Worm (Caenorhabditis elegans) whole organism, L4 larva: ENCODE results near the gene wrt-4.

ENCODE experiments used
- D1046.2 ChIP-seq: fragments of 200-800 bp; sonication (Bioruptor generic); IDR thresholded peaks from 2 replicates; pipeline ENCODE4 v1.3.6; 2022; ENCODE audit warnings: missing genetic modification characterization, missing compliant biosample characterization
- F37D6.2 ChIP-seq: sonication (generic microtip); optimal IDR thresholded peaks from 2 replicates; lab custom pipeline; 2016; ENCODE audit warnings: mild to moderate bottlenecking, missing genetic modification characterization, missing compliant biosample characterization
- F44E2.7 ChIP-seq: fragments of 200-800 bp; sonication (Bioruptor generic); IDR thresholded peaks from 2 replicates; pipeline ENCODE4 v2.1.2; 2022; ENCODE audit warnings: missing genetic modification characterization, missing compliant biosample characterization
- F49E8.2 ChIP-seq: sonication (generic microtip); optimal IDR thresholded peaks from 2 replicates; lab custom pipeline; 2016; ENCODE audit warnings: missing compliant biosample characterization, mild to moderate bottlenecking, missing genetic modification characterization, borderline replicate concordance
- R02D3.7 ChIP-seq: fragments of 150-350 bp; sonication (generic microtip); optimal IDR thresholded peaks from 3 replicates; lab custom pipeline; 2014; ENCODE audit warnings: missing biosample characterization, missing genetic modification characterization
- Y48G9A.11 ChIP-seq: fragments of 200-800 bp; sonication (Bioruptor generic); IDR thresholded peaks from 2 replicates; pipeline ENCODE4 v1.3.6; 2022; ENCODE audit warnings: missing genetic modification reagents, missing genetic modification characterization, missing compliant biosample characterization
- Y75B8A.6 ChIP-seq: fragments of 200-800 bp; sonication (Bioruptor generic); IDR thresholded peaks from 2 replicates; pipeline ENCODE4 v1.3.6; 2022; ENCODE audit warnings: missing genetic modification reagents, missing genetic modification characterization, missing compliant biosample characterization
- aly-2 ChIP-seq: sonication (generic microtip); optimal IDR thresholded peaks from 2 replicates; lab custom pipeline; 2018; ENCODE audit warnings: missing biosample characterization, missing genetic modification characterization
- ama-1 ChIP-seq: fragments of 150-350 bp; optimal IDR thresholded peaks from 2 replicates; lab custom pipeline; 2014; ENCODE audit warnings: inconsistent platforms, mixed read lengths
- attf-4 ChIP-seq: sonication (generic microtip); optimal IDR thresholded peaks from 3 replicates; lab custom pipeline; 2017; ENCODE audit warnings: missing biosample characterization, missing genetic modification characterization
- ceh-44 ChIP-seq: fragments of 200-800 bp; sonication (Bioruptor generic); IDR thresholded peaks from 2 replicates; pipeline ENCODE4 v1.3.6; 2022; ENCODE audit warnings: missing genetic modification reagents, missing genetic modification characterization, missing compliant biosample characterization
- ces-1 ChIP-seq: fragments of 150-350 bp; sonication (generic microtip); optimal IDR thresholded peaks from 4 replicates; lab custom pipeline; 2014; ENCODE audit warnings: missing biosample characterization, missing genetic modification reagents, missing genetic modification characterization
- dmd-6 ChIP-seq: fragments of 200-800 bp; sonication (Bioruptor generic); IDR thresholded peaks from 2 replicates; pipeline ENCODE4 v1.3.6; 2022; ENCODE audit warnings: missing genetic modification reagents, missing genetic modification characterization, missing compliant biosample characterization
- dmd-8 ChIP-seq: fragments of 200-800 bp; sonication (Bioruptor generic); IDR thresholded peaks from 2 replicates; pipeline ENCODE4 v1.3.6; 2022; ENCODE audit warnings: missing genetic modification characterization, missing compliant biosample characterization
- dmd-9 ChIP-seq: fragments of 200-800 bp; sonication (Bioruptor generic); IDR thresholded peaks from 2 replicates; pipeline ENCODE4 v1.3.6; 2022; ENCODE audit warnings: missing genetic modification reagents, missing genetic modification characterization, missing compliant biosample characterization
- duxl-1 ChIP-seq: sonication (generic microtip); optimal IDR thresholded peaks from 2 replicates; lab custom pipeline; 2016; ENCODE audit warnings: mild to moderate bottlenecking, missing genetic modification characterization, moderate library complexity, missing compliant biosample characterization; ENCODE audit not compliant: poor library complexity
- dve-1 ChIP-seq: sonication (generic microtip); optimal IDR thresholded peaks from 2 replicates; lab custom pipeline; 2017; ENCODE audit warnings: antibody characterized with exemption, mild to moderate bottlenecking, missing genetic modification characterization, missing compliant biosample characterization; ENCODE audit not compliant: insufficient read depth
- hmg-1.1 ChIP-seq: fragments of 200-800 bp; sonication (Bioruptor generic); IDR thresholded peaks from 2 replicates; pipeline ENCODE4 v1.3.6; 2022; ENCODE audit warnings: missing genetic modification reagents, missing genetic modification characterization, missing compliant biosample characterization
- jun-1 ChIP-seq: fragments of 150-350 bp; optimal IDR thresholded peaks from 2 replicates; lab custom pipeline; 2014; ENCODE audit warnings: missing biosample characterization, missing genetic modification reagents, missing genetic modification characterization
- lin-13 ChIP-seq: fragments of 150-350 bp; optimal IDR thresholded peaks from 2 replicates; lab custom pipeline; 2014; ENCODE audit warnings: missing biosample characterization, missing genetic modification reagents, missing genetic modification characterization
- lin-29 ChIP-seq: fragments of 200-800 bp; sonication (Bioruptor generic); IDR thresholded peaks from 2 replicates; pipeline ENCODE4 v1.3.6; 2022; ENCODE audit warnings: missing genetic modification reagents, missing genetic modification characterization, missing compliant biosample characterization
- lin-38 ChIP-seq: fragments of 200-800 bp; sonication (Bioruptor generic); IDR thresholded peaks from 2 replicates; pipeline ENCODE4 v1.3.6; 2022; ENCODE audit warnings: missing genetic modification reagents, missing genetic modification characterization, missing compliant biosample characterization
- lir-3 ChIP-seq: sonication (generic microtip); optimal IDR thresholded peaks from 2 replicates; lab custom pipeline; 2016; ENCODE audit warnings: mild to moderate bottlenecking, missing genetic modification characterization, missing compliant biosample characterization
- lsy-2 ChIP-seq, 2 experiments: fragments of 150-350 bp in 1 of 2; sonication (generic microtip) in 1 of 2; optimal IDR thresholded peaks; 2 replicates each; lab custom pipeline; 2014 to 2017; ENCODE audit warnings: missing biosample characterization in 2 of 2, missing genetic modification characterization in 2 of 2
- madf-5 ChIP-seq, 2 experiments: fragments of 200-800 bp; sonication (Bioruptor generic); IDR thresholded peaks; 2 replicates each; pipeline ENCODE4 v1.3.6; 2022; ENCODE audit warnings: missing compliant biosample characterization in 2 of 2, missing genetic modification characterization in 2 of 2
- madf-9 ChIP-seq: fragments of 200-800 bp; sonication (Bioruptor generic); conservative IDR thresholded peaks from 2 replicates; pipeline ENCODE4 v1.3.6; 2022; ENCODE audit warnings: missing genetic modification reagents, missing genetic modification characterization, missing compliant biosample characterization
- mdt-29 ChIP-seq: fragments of 200-800 bp; sonication (Bioruptor generic); IDR thresholded peaks from 2 replicates; pipeline ENCODE4 v1.3.6; 2022; ENCODE audit warnings: missing genetic modification reagents, missing genetic modification characterization, missing compliant biosample characterization
- mes-2 ChIP-seq: sonication (generic microtip); optimal IDR thresholded peaks from 2 replicates; lab custom pipeline; 2016; ENCODE audit warnings: missing genotype, mild to moderate bottlenecking, missing genetic modification characterization, missing compliant biosample characterization; ENCODE audit not compliant: poor library complexity, severe bottlenecking
- mxl-2 ChIP-seq: fragments of 200-800 bp; sonication (Bioruptor generic); conservative IDR thresholded peaks from 2 replicates; pipeline ENCODE4 v1.3.6; 2022; ENCODE audit warnings: missing genetic modification reagents, missing genetic modification characterization, missing compliant biosample characterization
- mxl-3 ChIP-seq: fragments of 200-800 bp; sonication (Bioruptor generic); optimal IDR thresholded peaks from 2 replicates; lab custom pipeline; 2018; ENCODE audit warnings: mild to moderate bottlenecking, missing genetic modification characterization, missing compliant biosample characterization
- nhr-10 ChIP-seq: fragments of 150-350 bp; optimal IDR thresholded peaks from 2 replicates; lab custom pipeline; 2014; ENCODE audit warnings: missing biosample characterization, missing genetic modification characterization
- nhr-102 ChIP-seq: sonication (generic microtip); optimal IDR thresholded peaks from 2 replicates; lab custom pipeline; 2016; ENCODE audit warnings: mild to moderate bottlenecking, missing genetic modification characterization, moderate library complexity, missing compliant biosample characterization
- nhr-11 ChIP-seq: fragments of 150-350 bp; optimal IDR thresholded peaks from 2 replicates; lab custom pipeline; 2014; ENCODE audit warnings: missing biosample characterization, missing genetic modification characterization
- nhr-111 ChIP-seq: fragments of 200-800 bp; sonication (Bioruptor generic); optimal IDR thresholded peaks from 2 replicates; lab custom pipeline; 2018; ENCODE audit warnings: mild to moderate bottlenecking, missing genetic modification characterization, missing compliant biosample characterization
- nhr-237 ChIP-seq: sonication (generic microtip); optimal IDR thresholded peaks from 2 replicates; lab custom pipeline; 2017; ENCODE audit warnings: missing biosample characterization, missing genetic modification characterization
- nhr-28 ChIP-seq: fragments of 150-350 bp; optimal IDR thresholded peaks from 2 replicates; lab custom pipeline; 2014; ENCODE audit warnings: missing biosample characterization, missing genetic modification characterization
- nhr-77 ChIP-seq: fragments of 150-350 bp; optimal IDR thresholded peaks from 2 replicates; lab custom pipeline; 2014; ENCODE audit warnings: missing biosample characterization, missing genetic modification characterization
- php-3 ChIP-seq: fragments of 200-800 bp; sonication (Bioruptor generic); IDR thresholded peaks from 2 replicates; pipeline ENCODE4 v1.3.6; 2022; ENCODE audit warnings: missing genetic modification reagents, missing genetic modification characterization, missing compliant biosample characterization
- pqm-1 ChIP-seq: sonication (generic microtip); optimal IDR thresholded peaks from 2 replicates; lab custom pipeline; 2017; ENCODE audit warnings: missing biosample characterization, missing genetic modification characterization
- rbr-2 ChIP-seq: sonication (generic microtip); optimal IDR thresholded peaks from 2 replicates; lab custom pipeline; 2016; ENCODE audit warnings: missing genotype, missing genetic modification characterization, missing compliant biosample characterization
- snpc-4 ChIP-seq: fragments of 150-350 bp; optimal IDR thresholded peaks from 2 replicates; lab custom pipeline; 2014; ENCODE audit warnings: missing biosample characterization, missing genetic modification characterization
- spr-3 ChIP-seq: fragments of 200-800 bp; sonication (Bioruptor generic); optimal IDR thresholded peaks from 2 replicates; lab custom pipeline; 2018; ENCODE audit warnings: mild to moderate bottlenecking, missing genetic modification characterization, missing compliant biosample characterization
- tag-97 ChIP-seq: fragments of 200-800 bp; sonication (Bioruptor generic); IDR thresholded peaks from 2 replicates; pipeline ENCODE4 v1.3.6; 2022; ENCODE audit warnings: missing genetic modification characterization, missing compliant biosample characterization
- tra-1 ChIP-seq: fragments of 200-800 bp; sonication (Bioruptor generic); IDR thresholded peaks from 2 replicates; pipeline ENCODE4 v1.3.6; 2022; ENCODE audit warnings: missing genetic modification reagents, missing genetic modification characterization, missing compliant biosample characterization
- unc-130 ChIP-seq: sonication (generic microtip); optimal IDR thresholded peaks from 2 replicates; lab custom pipeline; 2016; ENCODE audit warnings: missing genetic modification reagents, missing genetic modification characterization, missing compliant biosample characterization
- zfp-2 ChIP-seq: sonication (generic microtip); optimal IDR thresholded peaks from 2 replicates; lab custom pipeline; 2016; ENCODE audit warnings: mild to moderate bottlenecking, missing genetic modification characterization, missing compliant biosample characterization
- zfp-3 ChIP-seq: fragments of 200-800 bp; sonication (Bioruptor generic); conservative IDR thresholded peaks from 2 replicates; pipeline ENCODE4 v1.3.6; 2022; ENCODE audit warnings: missing genetic modification reagents, missing genetic modification characterization, missing compliant biosample characterization
- zip-2 ChIP-seq: fragments of 150-350 bp; optimal IDR thresholded peaks from 2 replicates; lab custom pipeline; 2014; ENCODE audit warnings: missing biosample characterization, missing genetic modification characterization
- ztf-11 ChIP-seq: fragments of 150-350 bp; optimal IDR thresholded peaks from 2 replicates; lab custom pipeline; 2014; ENCODE audit warnings: missing biosample characterization, missing genetic modification characterization

The wrt-4 gene

DNA sequence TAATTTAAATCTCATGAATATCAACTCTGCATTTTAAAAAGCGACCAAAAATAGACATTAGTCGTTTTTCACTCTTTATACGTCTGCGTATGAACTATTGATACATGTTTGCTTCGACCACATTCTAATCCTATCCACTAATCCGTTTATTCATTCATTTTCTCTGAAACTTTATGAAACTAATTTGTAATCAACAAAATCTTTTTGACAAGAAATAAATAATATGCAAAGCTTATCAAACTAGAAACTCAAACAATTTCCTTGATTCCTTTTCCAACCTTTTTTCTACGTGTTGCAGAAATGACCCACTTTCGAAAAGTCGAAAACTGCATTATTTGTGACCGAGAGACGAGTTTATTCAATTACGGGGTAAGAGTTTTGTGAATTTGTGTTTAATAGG, 14.8 kb downstream of the wrt-4 start, which contains the start of gene nhr-255:
Gene nhr-255 (plus strand): TSS at position 301 of the 400 bp plus-strand sequence.
- TF ChIP-seq pqm-1 (tag; lab: Kevin White, UChicago) (no peak), D1046.2 (GFP tag; lab: Robert Waterston, UW) (no peak), hmg-1.1 (GFP tag; lab: Robert Waterston, UW) (no peak), F44E2.7 (no peak), lir-3 (no peak), lin-13 (GFP tag; lab: Kevin White, UChicago) (no peak), tag-97 (GFP tag; lab: Robert Waterston, UW) (no peak), Y75B8A.6 (no peak), tra-1 (GFP tag; lab: Robert Waterston, UW) (no peak)

DNA sequence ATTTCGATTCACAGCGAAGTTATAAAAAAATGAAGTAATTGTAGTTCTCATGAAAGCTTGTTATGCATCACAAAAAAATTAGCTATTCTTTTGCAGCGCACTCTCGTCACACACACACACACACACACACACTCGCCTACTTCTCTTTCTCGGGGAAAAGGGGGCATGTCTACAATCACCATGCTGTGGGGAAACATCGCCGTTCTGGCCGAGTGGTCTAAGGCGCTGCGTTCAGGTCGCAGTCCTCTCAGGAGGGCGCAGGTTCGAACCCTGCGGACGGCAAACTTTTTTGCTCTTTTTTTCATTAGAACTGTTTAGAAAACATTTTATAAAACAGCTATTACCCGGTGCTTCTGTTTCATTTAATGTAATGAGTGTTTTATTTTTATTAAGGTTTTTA, 15.2 kb downstream of the wrt-4 start:
- TF ChIP-seq madf-9 (peak; percentile 82), ztf-11 (tag; lab: Kevin White, UChicago) (no peak), nhr-77 (tag; lab: Kevin White, UChicago) (peak; percentile 48), dmd-9 (peak; percentile 88), nhr-11 (peak; percentile 30), hmg-1.1 (GFP tag; lab: Robert Waterston, UW) (peak; percentile 97), Y75B8A.6 (0 out of 2 replicates have a peak, but pooled peaks have one; percentile 67), ceh-44 (GFP tag; lab: Robert Waterston, UW) (peak; percentile 89), php-3 (0 out of 2 replicates have a peak, but pooled peaks have one; percentile 40), R02D3.7 (tag; lab: Kevin White, UChicago) (no peak), nhr-10 (tag; lab: Kevin White, UChicago) (no peak), mes-2 (peak; percentile 77), duxl-1 (tag; lab: Kevin White, UChicago) (peak; percentile 82), F44E2.7 (peak; percentile 62; the same call in 1 of the 2 replicates), tra-1 (GFP tag; lab: Robert Waterston, UW) (peak; percentile 75), mxl-3 (GFP tag; lab: Kevin White, UChicago) (peak; percentile 4), madf-5 (GFP tag; IDR thresholded peaks at IDR 0.05; lab: Robert Waterston, UW) (peak; percentile 82 to 84; a peak in 3 of 4 replicates), zfp-2 (tag; lab: Kevin White, UChicago) (peak; percentile 17), attf-4 (tag; lab: Kevin White, UChicago) (no peak), unc-130 (GFP tag; lab: Kevin White, UChicago) (peak; percentile 21), dve-1 (tag; lab: Kevin White, UChicago) (peak; percentile 55), nhr-28 (peak; percentile 39), ces-1 (GFP tag; lab: Kevin White, UChicago) (no peak), zfp-3 (GFP tag; lab: Robert Waterston, UW) (no peak), mxl-2 (peak; percentile 70), Y48G9A.11 (GFP tag; lab: Robert Waterston, UW) (peak; percentile 67), lin-38 (GFP tag; lab: Robert Waterston, UW) (peak; percentile 79), lin-29 (peak; percentile 45; the same call in 1 of the 2 replicates), dmd-8 (GFP tag; lab: Robert Waterston, UW) (peak; percentile 94), aly-2 (tag; lab: Kevin White, UChicago) (no peak), zip-2 (tag; lab: Kevin White, UChicago) (no peak), mdt-29 (peak; percentile 48; the same call in 1 of the 2 replicates), nhr-102 (peak; percentile 68), rbr-2 (tag; lab: Kevin White, UChicago) (peak; percentile 78), lsy-2 (tag; optimal IDR thresholded peaks at IDR 0.05; lab: Kevin White, UChicago) (no peak), jun-1 (tag; lab: Kevin White, UChicago) (peak; percentile 43), spr-3 (no peak), F37D6.2 (peak; percentile 67), nhr-111 (GFP tag; lab: Kevin White, UChicago) (peak; percentile 84), F49E8.2 (tag; lab: Kevin White, UChicago) (peak; percentile 54), nhr-237 (tag; lab: Kevin White, UChicago) (no peak), pqm-1 (tag; lab: Kevin White, UChicago) (no peak), snpc-4 (tag; lab: Kevin White, UChicago) (no peak), ama-1 (lab: Kevin White, UChicago) (no peak), dmd-6 (GFP tag; lab: Robert Waterston, UW) (peak; percentile 80)
